Worm (Caenorhabditis elegans) whole organism, late embryonic: Measurements from ENCODE around the gene atgl-1.

Experiments
- C08G9.2 ChIP-seq: sonication (generic microtip); optimal IDR thresholded peaks from 2 replicates; lab custom pipeline; 2016; ENCODE audit warnings: mild to moderate bottlenecking, missing genetic modification characterization, moderate library complexity, missing compliant biosample characterization
- T23F11.4 ChIP-seq: fragments of 200-800 bp; sonication (Bioruptor generic); optimal IDR thresholded peaks from 2 replicates; lab custom pipeline; 2018; ENCODE audit warnings: mild to moderate bottlenecking, missing genetic modification characterization, missing compliant biosample characterization
- Y22D7AL.16 ChIP-seq: sonication (generic microtip); optimal IDR thresholded peaks from 2 replicates; lab custom pipeline; 2016; ENCODE audit warnings: missing genetic modification characterization, missing compliant biosample characterization
- ahr-1 ChIP-seq: sonication (generic microtip); optimal IDR thresholded peaks from 2 replicates; lab custom pipeline; 2016; ENCODE audit warnings: missing genetic modification characterization, missing compliant biosample characterization
- ceh-19 ChIP-seq: fragments of 200-800 bp; sonication (Bioruptor generic); optimal IDR thresholded peaks from 2 replicates; lab custom pipeline; 2018; ENCODE audit warnings: mild to moderate bottlenecking, missing genetic modification characterization, missing compliant biosample characterization
- ceh-22 ChIP-seq: sonication (generic microtip); optimal IDR thresholded peaks from 2 replicates; lab custom pipeline; 2017; ENCODE audit warnings: missing biosample characterization, missing genetic modification characterization
- ceh-30 ChIP-seq: fragments of 150-350 bp; optimal IDR thresholded peaks from 2 replicates; lab custom pipeline; 2014; ENCODE audit warnings: missing biosample characterization, missing genetic modification characterization
- ceh-34 ChIP-seq: sonication (generic microtip); optimal IDR thresholded peaks from 2 replicates; lab custom pipeline; 2016; ENCODE audit warnings: mild to moderate bottlenecking, missing genetic modification characterization, missing compliant biosample characterization
- ceh-45 ChIP-seq: fragments of 200-800 bp; sonication (Bioruptor generic); IDR thresholded peaks from 2 replicates; pipeline ENCODE4 v1.3.6; 2022; ENCODE audit warnings: missing genetic modification reagents, missing genetic modification characterization, missing compliant biosample characterization
- ceh-48 ChIP-seq: sonication (generic microtip); optimal IDR thresholded peaks from 2 replicates; lab custom pipeline; 2016; ENCODE audit warnings: missing genetic modification characterization, inconsistent platforms, missing compliant biosample characterization
- ceh-6 ChIP-seq: fragments of 200-800 bp; sonication (Bioruptor generic); optimal IDR thresholded peaks from 2 replicates; lab custom pipeline; 2018; ENCODE audit warnings: mild to moderate bottlenecking, missing genetic modification characterization, missing compliant biosample characterization
- ceh-9 ChIP-seq: sonication (generic microtip); optimal IDR thresholded peaks from 2 replicates; lab custom pipeline; 2016; ENCODE audit warnings: mild to moderate bottlenecking, missing genetic modification characterization, inconsistent platforms, missing compliant biosample characterization
- dmd-4 ChIP-seq: sonication (generic microtip); optimal IDR thresholded peaks from 2 replicates; lab custom pipeline; 2016; ENCODE audit warnings: borderline replicate concordance, missing genetic modification characterization, missing compliant biosample characterization
- elt-2 ChIP-seq: sonication (generic microtip); optimal IDR thresholded peaks from 2 replicates; lab custom pipeline; 2016; ENCODE audit warnings: missing genetic modification reagents, missing genetic modification characterization, missing compliant biosample characterization
- ets-4 ChIP-seq: sonication (generic microtip); optimal IDR thresholded peaks from 2 replicates; lab custom pipeline; 2016; ENCODE audit warnings: missing genetic modification characterization, missing compliant biosample characterization
- fax-1 ChIP-seq: sonication (generic microtip); optimal IDR thresholded peaks from 2 replicates; lab custom pipeline; 2016; ENCODE audit warnings: missing genotype, missing genetic modification characterization, missing compliant biosample characterization
- gmeb-2 ChIP-seq: sonication (generic microtip); optimal IDR thresholded peaks from 2 replicates; lab custom pipeline; 2016; ENCODE audit warnings: missing genetic modification characterization, inconsistent platforms, missing compliant biosample characterization
- hlh-15 ChIP-seq: sonication (generic microtip); optimal IDR thresholded peaks from 2 replicates; lab custom pipeline; 2016; ENCODE audit warnings: missing genetic modification characterization, missing compliant biosample characterization
- hlh-30 ChIP-seq: sonication (generic microtip); optimal IDR thresholded peaks from 2 replicates; lab custom pipeline; 2017; ENCODE audit warnings: antibody characterized with exemption, missing genetic modification characterization, missing compliant biosample characterization; ENCODE audit not compliant: insufficient read depth
- hlh-8 ChIP-seq: sonication (generic microtip); optimal IDR thresholded peaks from 2 replicates; lab custom pipeline; 2016; ENCODE audit warnings: missing genotype, missing genetic modification characterization, missing compliant biosample characterization
- lim-6 ChIP-seq: sonication (generic microtip); optimal IDR thresholded peaks from 2 replicates; lab custom pipeline; 2016; ENCODE audit warnings: missing genetic modification characterization, missing compliant biosample characterization
- madf-2 ChIP-seq: sonication (generic microtip); optimal IDR thresholded peaks from 2 replicates; lab custom pipeline; 2017; ENCODE audit warnings: missing genetic modification characterization, missing compliant biosample characterization
- mec-3 ChIP-seq: sonication (generic microtip); optimal IDR thresholded peaks from 2 replicates; lab custom pipeline; 2016; ENCODE audit warnings: borderline replicate concordance, missing genetic modification characterization, missing compliant biosample characterization
- npax-4 ChIP-seq: sonication (generic microtip); optimal IDR thresholded peaks from 2 replicates; lab custom pipeline; 2016; ENCODE audit warnings: missing genetic modification characterization, missing compliant biosample characterization
- odd-2 ChIP-seq: sonication (generic microtip); optimal IDR thresholded peaks from 2 replicates; lab custom pipeline; 2017; ENCODE audit warnings: antibody characterized with exemption, mild to moderate bottlenecking, missing genetic modification characterization, missing compliant biosample characterization
- pag-3 ChIP-seq: sonication (generic microtip); optimal IDR thresholded peaks from 2 replicates; lab custom pipeline; 2016; ENCODE audit warnings: missing compliant biosample characterization, missing genetic modification characterization, borderline replicate concordance
- pat-9 ChIP-seq: fragments of 200-800 bp; sonication (Bioruptor generic); optimal IDR thresholded peaks from 2 replicates; lab custom pipeline; 2018; ENCODE audit warnings: mild to moderate bottlenecking, missing genetic modification characterization, moderate library complexity, missing compliant biosample characterization
- pax-1 ChIP-seq: fragments of 150-350 bp; optimal IDR thresholded peaks from 2 replicates; lab custom pipeline; 2014; ENCODE audit warnings: missing biosample characterization, missing genetic modification characterization
- pha-2 ChIP-seq: sonication (generic microtip); optimal IDR thresholded peaks from 2 replicates; lab custom pipeline; 2017; ENCODE audit warnings: mild to moderate bottlenecking, missing genetic modification characterization, missing compliant biosample characterization
- pqm-1 ChIP-seq: sonication (generic microtip); optimal IDR thresholded peaks from 2 replicates; lab custom pipeline; 2016; ENCODE audit warnings: missing genetic modification characterization, missing compliant biosample characterization
- pros-1 ChIP-seq: fragments of 150-350 bp; optimal IDR thresholded peaks from 2 replicates; lab custom pipeline; 2014; ENCODE audit warnings: missing biosample characterization, missing genetic modification reagents, missing genetic modification characterization
- syd-9 ChIP-seq: sonication (generic microtip); optimal IDR thresholded peaks from 2 replicates; lab custom pipeline; 2016; ENCODE audit warnings: mild to moderate bottlenecking, missing genetic modification characterization, moderate library complexity, missing compliant biosample characterization
- tbx-7 ChIP-seq: sonication (generic microtip); optimal IDR thresholded peaks from 2 replicates; lab custom pipeline; 2016; ENCODE audit warnings: missing genotype, missing genetic modification characterization, missing compliant biosample characterization
- unc-3 ChIP-seq, 2 experiments: fragments of 200-800 bp in 1 of 2; sonication (Bioruptor generic) in 1 of 2; sonication (generic microtip) in 1 of 2; conservative IDR thresholded peaks in 1 of 2; optimal IDR thresholded peaks in 1 of 2; 2 replicates each; pipeline versions ENCODE4 v1.3.6 to Lab custom; 2016 to 2022; ENCODE audit warnings: missing compliant biosample characterization in 2 of 2, missing genetic modification characterization in 2 of 2, missing genetic modification reagents in 1 of 2
- unc-86 ChIP-seq: sonication (generic microtip); optimal IDR thresholded peaks from 2 replicates; lab custom pipeline; 2016; ENCODE audit warnings: missing genetic modification characterization, missing compliant biosample characterization
- zip-5 ChIP-seq: sonication (generic microtip); optimal IDR thresholded peaks from 2 replicates; lab custom pipeline; 2016; ENCODE audit warnings: missing genetic modification characterization, missing compliant biosample characterization

Gene atgl-1

DNA sequence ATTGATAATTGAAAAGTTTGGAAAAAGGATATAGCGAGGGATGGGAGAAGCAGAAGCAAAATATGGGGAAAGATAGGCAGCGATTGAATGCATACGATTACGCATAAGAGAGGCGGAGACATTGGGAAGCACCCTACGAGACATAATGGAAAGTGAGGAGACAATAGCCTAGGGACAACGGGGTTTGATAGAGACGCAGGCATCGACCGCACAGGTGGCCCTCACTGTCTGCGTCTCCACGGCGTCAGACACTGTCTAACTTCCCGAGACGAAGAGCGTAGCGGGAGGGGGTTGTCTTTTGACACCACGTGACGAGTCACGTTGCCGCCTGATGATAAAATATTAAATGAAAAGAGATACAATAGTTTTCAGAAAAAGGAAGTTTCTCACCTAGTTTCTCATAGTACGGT, 1.7 kb upstream of the atgl-1 start (continued):
- TF ChIP-seq pag-3 (tag; lab: Kevin White, UChicago) (no peak), ets-4 (tag; lab: Kevin White, UChicago) (peak; percentile 47), elt-2 (tag; lab: Kevin White, UChicago) (peak; percentile 39)
- TF ChIP-seq, all 69 proteins: peak for 13

DNA sequence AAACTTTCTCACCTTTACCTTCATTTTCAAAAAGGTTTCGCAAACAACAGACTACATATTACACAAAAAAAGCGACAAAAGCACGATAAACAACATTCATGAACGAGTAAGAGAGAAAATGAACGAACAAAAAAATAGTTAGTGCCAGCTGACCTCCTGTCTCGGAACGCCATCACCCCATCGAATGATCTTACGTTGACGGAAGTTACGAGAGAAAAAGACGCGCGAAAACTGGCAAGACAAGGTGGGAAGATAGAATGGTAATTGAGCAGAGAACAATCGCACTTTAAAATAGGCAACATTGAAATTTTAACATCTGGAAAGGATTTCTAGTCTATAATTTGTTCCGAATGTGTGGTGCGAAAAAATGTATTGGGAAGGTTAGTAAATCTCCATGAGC, 942 bp upstream of the atgl-1 start:
- TF ChIP-seq mec-3 = no peak
- TF ChIP-seq unc-3 (GFP tag; conservative IDR thresholded peaks at IDR 0.05; lab: Robert Waterston, UW) = no peak
- TF ChIP-seq unc-3 (tag; optimal IDR thresholded peaks at IDR 0.05; lab: Kevin White, UChicago) = no peak
- TF ChIP-seq unc-86 = no peak
- no peak for TF ChIP-seq ceh-9 (tag; lab: Kevin White, UChicago)
- TF ChIP-seq T23F11.4 (GFP tag; lab: Kevin White, UChicago) = no peak

DNA sequence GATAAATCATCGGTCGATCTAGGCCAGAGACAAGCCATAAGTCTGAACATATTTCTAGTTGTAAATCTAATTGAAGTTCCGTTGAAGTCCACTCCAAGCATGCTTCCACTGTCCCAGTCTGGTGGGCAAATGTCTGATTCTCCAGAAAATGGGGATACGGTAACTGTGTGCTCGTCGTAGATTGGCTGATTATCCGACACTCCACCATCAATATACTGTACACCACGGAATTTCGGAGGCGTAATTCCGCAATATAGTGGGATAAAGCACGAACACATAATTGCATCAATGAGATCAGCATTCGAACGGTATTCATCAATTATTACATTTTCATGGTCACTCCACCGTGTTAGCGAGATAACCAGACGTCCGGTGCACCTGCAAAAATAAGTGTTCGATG, 1.0 kb downstream of the atgl-1 start:
- TF ChIP-seq ceh-19 = no peak
- no peak for TF ChIP-seq elt-2 (tag; lab: Kevin White, UChicago)
- TF ChIP-seq ceh-22 = no peak
- no peak for TF ChIP-seq T23F11.4 (GFP tag; lab: Kevin White, UChicago)
- TF ChIP-seq hlh-30 (tag; lab: Kevin White, UChicago) = no peak
- TF ChIP-seq pat-9 (tag; lab: Kevin White, UChicago) = no peak
- TF ChIP-seq syd-9 (tag; lab: Kevin White, UChicago) = no peak
- no peak for TF ChIP-seq C08G9.2 (tag; lab: Kevin White, UChicago)
- TF ChIP-seq odd-2 (tag; lab: Kevin White, UChicago) = no peak
- no peak for TF ChIP-seq madf-2 (tag; lab: Kevin White, UChicago)
- no peak for TF ChIP-seq pqm-1 (tag; lab: Kevin White, UChicago)
- no peak for TF ChIP-seq pros-1 (tag; lab: Kevin White, UChicago)
- TF ChIP-seq ahr-1 = no peak
- no peak for TF ChIP-seq pax-1 (tag; lab: Kevin White, UChicago)
- no peak for TF ChIP-seq ceh-45 (GFP tag; lab: Robert Waterston, UW)

DNA sequence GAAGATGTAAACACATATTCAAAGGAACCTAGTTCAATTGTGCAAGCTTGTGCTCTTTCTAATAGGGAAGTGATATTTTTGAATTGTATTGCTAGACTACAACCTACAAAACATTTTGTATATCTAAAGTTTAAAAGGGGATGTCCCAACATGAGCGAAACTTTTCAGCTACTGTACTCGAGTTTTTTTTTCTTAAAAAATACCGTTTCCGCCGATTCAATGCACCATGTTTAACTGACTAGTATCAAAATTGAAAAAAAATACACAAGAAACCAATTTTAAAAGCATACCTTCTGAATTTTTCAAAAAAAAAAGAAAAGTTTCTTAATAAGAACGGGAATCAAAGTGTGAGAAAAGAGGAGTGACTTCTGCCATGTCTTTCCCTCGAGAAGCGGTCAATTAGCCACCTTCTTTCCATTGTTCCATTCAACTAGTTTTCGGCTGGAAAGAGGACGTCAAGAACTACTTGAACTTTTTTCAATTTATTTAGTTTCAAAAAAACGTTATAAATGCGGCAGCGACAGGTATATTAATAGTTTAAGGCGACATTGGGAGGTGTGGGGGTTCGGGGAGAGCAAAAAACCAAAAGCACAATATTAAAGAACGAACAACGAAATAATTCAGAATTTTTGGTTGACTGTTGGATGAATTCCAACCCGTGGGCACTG, 3.8 kb downstream of the atgl-1 start, which contains the start of gene nas-4:
Gene nas-4 (minus strand): TSS at position 351 of the 668 bp plus-strand sequence.
- no peak for TF ChIP-seq dmd-4 (tag; lab: Kevin White, UChicago)
- TF ChIP-seq ceh-30 (tag; lab: Kevin White, UChicago) = no peak
- TF ChIP-seq hlh-8 (tag; lab: Kevin White, UChicago) = no peak
- no peak for TF ChIP-seq hlh-15 (tag; lab: Kevin White, UChicago)
- TF ChIP-seq ceh-48 = no peak
- TF ChIP-seq gmeb-2 (tag; lab: Kevin White, UChicago) = no peak
- no peak for TF ChIP-seq fax-1 (tag; lab: Kevin White, UChicago)
- TF ChIP-seq Y22D7AL.16 (tag; lab: Kevin White, UChicago) = no peak
- no peak for TF ChIP-seq zip-5 (tag; lab: Kevin White, UChicago)
- no peak for TF ChIP-seq ceh-19
- TF ChIP-seq hlh-30 (tag; lab: Kevin White, UChicago) = no peak
- TF ChIP-seq C08G9.2 (tag; lab: Kevin White, UChicago) = no peak
- TF ChIP-seq ceh-6 (GFP tag; lab: Kevin White, UChicago) = no peak
- TF ChIP-seq pha-2 (tag; lab: Kevin White, UChicago) = no peak
- no peak for TF ChIP-seq npax-4
- TF ChIP-seq elt-2 (tag; lab: Kevin White, UChicago) = no peak
- TF ChIP-seq ceh-34 (tag; lab: Kevin White, UChicago) = no peak
- no peak for TF ChIP-seq odd-2 (tag; lab: Kevin White, UChicago)
- no peak for TF ChIP-seq tbx-7 (tag; lab: Kevin White, UChicago)
- no peak for TF ChIP-seq lim-6 (tag; lab: Kevin White, UChicago)
